Fruit fly (Drosophila melanogaster) whole organism: ENCODE results near the gene SkpC.

Source experiments
- CG8478 ChIP-seq: fragments of >200 bp; optimal IDR thresholded peaks from 2 replicates; lab custom pipeline; 2018; ENCODE audit warnings: inconsistent platforms
- Dll ChIP-seq: fragments of >200 bp; optimal IDR thresholded peaks from 2 replicates; lab custom pipeline; 2017
- EcR ChIP-seq, 2 experiments: fragments of >200 bp; optimal IDR thresholded peaks; 2 replicates each; lab custom pipeline; 2017; ENCODE audit warnings: missing biosample characterization in 2 of 2, missing genetic modification characterization in 2 of 2, missing genetic modification reagents in 2 of 2
- pan ChIP-seq: fragments of >200 bp; optimal IDR thresholded peaks from 2 replicates; lab custom pipeline; 2017
- psq ChIP-seq: fragments of >200 bp; optimal IDR thresholded peaks from 2 replicates; lab custom pipeline; 2017
- usp ChIP-seq: fragments of >200 bp; optimal IDR thresholded peaks from 2 replicates; lab custom pipeline; 2017; ENCODE audit warnings: missing biosample characterization, missing genetic modification characterization, mixed read lengths

SkpC gene

dm6 chrX:19815772-19816171 lies at the start of gene SkpC:
SkpC (plus strand) TSS chrX:19816072.
- no peak for TF ChIP-seq Dll (lab: Kevin White, UChicago)
- TF ChIP-seq pan (lab: Kevin White, UChicago), result no peak
- no peak for TF ChIP-seq EcR (GFP tag; optimal IDR thresholded peaks at IDR 0.05; lab: Kevin White, UChicago)
- no peak for TF ChIP-seq psq
- no peak for TF ChIP-seq usp (GFP tag; lab: Kevin White, UChicago)
- TF ChIP-seq CG8478 (lab: Kevin White, UChicago), result no peak

- TF ChIP-seq CG8478 (lab: Kevin White, UChicago), result no peak
- no peak for TF ChIP-seq pan (lab: Kevin White, UChicago)
- TF ChIP-seq usp (GFP tag; lab: Kevin White, UChicago), result no peak
- no peak for TF ChIP-seq psq
- no peak for TF ChIP-seq Dll (lab: Kevin White, UChicago)
- no peak for TF ChIP-seq EcR (GFP tag; optimal IDR thresholded peaks at IDR 0.05; lab: Kevin White, UChicago)
Measured at dm6 chrX:19769821-19770519, 45.9 kb upstream of the SkpC start.

- TF ChIP-seq usp (GFP tag; lab: Kevin White, UChicago) (no peak), EcR (GFP tag; optimal IDR thresholded peaks at IDR 0.05; lab: Kevin White, UChicago) (no peak), pan (lab: Kevin White, UChicago) (no peak), Dll (lab: Kevin White, UChicago) (no peak), psq (no peak), CG8478 (lab: Kevin White, UChicago) (no peak)
Measured at dm6 chrX:19772002-19772622, 43.8 kb upstream of the SkpC start.

dm6 chrX:19773734-19774702 lies 41.9 kb upstream of the SkpC start:
- no peak for TF ChIP-seq Dll (lab: Kevin White, UChicago)
- no peak for TF ChIP-seq pan (lab: Kevin White, UChicago)
- no peak for TF ChIP-seq psq
- no peak for TF ChIP-seq usp (GFP tag; lab: Kevin White, UChicago)
- no peak for TF ChIP-seq CG8478 (lab: Kevin White, UChicago)
- no peak for TF ChIP-seq EcR (GFP tag; optimal IDR thresholded peaks at IDR 0.05; lab: Kevin White, UChicago)

dm6 chrX:19775055-19775645 lies 40.7 kb upstream of the SkpC start:
- TF ChIP-seq EcR (GFP tag; optimal IDR thresholded peaks at IDR 0.05; lab: Kevin White, UChicago), result no peak
- TF ChIP-seq pan (lab: Kevin White, UChicago), result no peak
- TF ChIP-seq Dll (lab: Kevin White, UChicago), result no peak
- TF ChIP-seq CG8478 (lab: Kevin White, UChicago), result no peak
- no peak for TF ChIP-seq usp (GFP tag; lab: Kevin White, UChicago)
- TF ChIP-seq psq, result no peak

- TF ChIP-seq Dll (lab: Kevin White, UChicago), result no peak
- no peak for TF ChIP-seq psq
- no peak for TF ChIP-seq EcR (GFP tag; optimal IDR thresholded peaks at IDR 0.05; lab: Kevin White, UChicago)
- no peak for TF ChIP-seq CG8478 (lab: Kevin White, UChicago)
Measured at dm6 chrX:19781861-19782260, 34.0 kb upstream of the SkpC start.

dm6 chrX:19782736-19783325 lies 33.0 kb upstream of the SkpC start:
- TF ChIP-seq EcR (GFP tag; optimal IDR thresholded peaks at IDR 0.05; lab: Kevin White, UChicago), result no peak
- no peak for TF ChIP-seq usp (GFP tag; lab: Kevin White, UChicago)
- TF ChIP-seq psq, result no peak
- TF ChIP-seq pan (lab: Kevin White, UChicago), result no peak
- TF ChIP-seq Dll (lab: Kevin White, UChicago), result no peak
- TF ChIP-seq CG8478 (lab: Kevin White, UChicago), result no peak

- TF ChIP-seq Dll (lab: Kevin White, UChicago) (no peak), psq (no peak), pan (lab: Kevin White, UChicago) (no peak), usp (GFP tag; lab: Kevin White, UChicago) (no peak), EcR (GFP tag; optimal IDR thresholded peaks at IDR 0.05; lab: Kevin White, UChicago) (no peak), CG8478 (lab: Kevin White, UChicago) (no peak)
Measured at dm6 chrX:19783457-19783856, 32.4 kb upstream of the SkpC start, which contains the start of gene zld. zld (minus strand) TSS chrX:19783548.

dm6 chrX:19784875-19785274 lies 31.0 kb upstream of the SkpC start:
- TF ChIP-seq EcR (GFP tag; optimal IDR thresholded peaks at IDR 0.05; lab: Kevin White, UChicago), result no peak
- no peak for TF ChIP-seq CG8478 (lab: Kevin White, UChicago)
- no peak for TF ChIP-seq Dll (lab: Kevin White, UChicago)
- no peak for TF ChIP-seq pan (lab: Kevin White, UChicago)
- TF ChIP-seq usp (GFP tag; lab: Kevin White, UChicago), result no peak
- TF ChIP-seq psq, result no peak

dm6 chrX:19785403-19785802 lies 30.5 kb upstream of the SkpC start:
- TF ChIP-seq psq (no peak), CG8478 (lab: Kevin White, UChicago) (no peak), usp (GFP tag; lab: Kevin White, UChicago) (no peak), Dll (lab: Kevin White, UChicago) (no peak), pan (lab: Kevin White, UChicago) (no peak), EcR (GFP tag; optimal IDR thresholded peaks at IDR 0.05; lab: Kevin White, UChicago) (no peak)
